Worm (Caenorhabditis elegans) whole organism, midembryonic: ENCODE data around the gene T13A10.64.

Experiments used
- flt-1 ChIP-seq: fragments of 200-800 bp; sonication (Bioruptor generic); IDR thresholded peaks from 2 replicates; pipeline ENCODE4 v1.3.6; 2022; ENCODE audit warnings: missing genetic modification characterization, missing compliant biosample characterization
- klf-2 ChIP-seq: fragments of 200-800 bp; sonication (Bioruptor generic); conservative IDR thresholded peaks from 2 replicates; pipeline ENCODE4 v1.3.6; 2022; ENCODE audit warnings: missing genetic modification reagents, missing genetic modification characterization, missing compliant biosample characterization
- tab-1 ChIP-seq: fragments of 200-800 bp; sonication (Bioruptor generic); IDR thresholded peaks from 2 replicates; pipeline ENCODE4 v1.3.6; 2022; ENCODE audit warnings: missing genetic modification characterization, missing compliant biosample characterization
- ztf-23 ChIP-seq: fragments of 200-800 bp; sonication (Bioruptor generic); IDR thresholded peaks from 2 replicates; pipeline ENCODE4 v1.3.6; 2022; ENCODE audit warnings: missing genetic modification reagents, missing genetic modification characterization, missing compliant biosample characterization

ce11 chrIV:6284277-6284676 is 29.5 kb downstream of the T13A10.64 start, which contains the start of gene ops-1:
- TF ChIP-seq tab-1 (GFP tag; lab: Robert Waterston, UW) (no peak), ztf-23 (no peak), flt-1 (no peak), klf-2 (GFP tag; lab: Robert Waterston, UW) (no peak)
